Fruit fly (Drosophila melanogaster) whole organism, prepupa: ENCODE data around the gene CG10011.

Source experiments
- Blimp-1 ChIP-seq: fragments of 200-800 bp; sonication (Bioruptor generic); optimal IDR thresholded peaks from 3 replicates; lab custom pipeline; 2017; ENCODE audit warnings: missing biosample characterization, missing genetic modification characterization, mild to moderate bottlenecking, moderate library complexity, missing genetic modification reagents
- CG10631 ChIP-seq: fragments of 200-800 bp; sonication (Bioruptor generic); optimal IDR thresholded peaks from 2 replicates; lab custom pipeline; 2016; ENCODE audit warnings: missing biosample characterization, missing genetic modification characterization
- CG10669 ChIP-seq: fragments of 200-800 bp; sonication (Bioruptor generic); optimal IDR thresholded peaks from 3 replicates; lab custom pipeline; 2018; ENCODE audit warnings: missing biosample characterization, mild to moderate bottlenecking, missing genetic modification characterization, moderate library complexity
- CG11294 ChIP-seq: fragments of 200-800 bp; sonication (Bioruptor generic); IDR thresholded peaks from 2 replicates; pipeline ENCODE4 v1.3.6; 2022; ENCODE audit warnings: missing biosample characterization, missing genetic modification characterization
- CG11762 ChIP-seq: fragments of 200-800 bp; sonication (Bioruptor generic); optimal IDR thresholded peaks from 3 replicates; lab custom pipeline; 2016; ENCODE audit warnings: missing biosample characterization, missing genetic modification characterization; ENCODE audit not compliant: insufficient read depth
- CG15336 ChIP-seq: fragments of 200-800 bp; sonication (Bioruptor generic); IDR thresholded peaks from 2 replicates; pipeline ENCODE4 v1.3.6; 2022; ENCODE audit warnings: missing biosample characterization, missing genetic modification characterization
- CG1621 ChIP-seq: fragments of 200-800 bp; sonication (Bioruptor generic); optimal IDR thresholded peaks from 3 replicates; lab custom pipeline; 2018; ENCODE audit warnings: missing biosample characterization, mild to moderate bottlenecking, missing genetic modification characterization
- CG3032 ChIP-seq: fragments of 200-800 bp; optimal IDR thresholded peaks from 2 replicates; lab custom pipeline; 2019; ENCODE audit warnings: missing biosample characterization, mild to moderate bottlenecking, missing genetic modification characterization, moderate library complexity
- CG31627 ChIP-seq: fragments of 200-800 bp; sonication (Bioruptor generic); optimal IDR thresholded peaks from 3 replicates; lab custom pipeline; 2016; ENCODE audit warnings: missing biosample characterization, missing genetic modification characterization
- CG32006 ChIP-seq: fragments of 200-800 bp; sonication (Bioruptor generic); optimal IDR thresholded peaks from 3 replicates; lab custom pipeline; 2017; ENCODE audit warnings: missing biosample characterization, mild to moderate bottlenecking, missing genetic modification characterization
- CG34406 ChIP-seq: fragments of 200-800 bp; sonication (Bioruptor generic); optimal IDR thresholded peaks from 3 replicates; lab custom pipeline; 2016; ENCODE audit warnings: missing biosample characterization, missing genetic modification characterization
- CG6163 ChIP-seq: fragments of 200-800 bp; sonication (Bioruptor generic); IDR thresholded peaks from 3 replicates; pipeline ENCODE4 v1.3.6; 2022; ENCODE audit warnings: missing biosample characterization, missing genetic modification characterization
- CG6792 ChIP-seq: fragments of 200-800 bp; sonication (Bioruptor generic); optimal IDR thresholded peaks from 3 replicates; lab custom pipeline; 2016; ENCODE audit warnings: missing biosample characterization, missing genetic modification characterization
- CG6854 ChIP-seq: fragments of 200-800 bp; sonication (Bioruptor generic); optimal IDR thresholded peaks from 2 replicates; lab custom pipeline; 2017; ENCODE audit warnings: missing biosample characterization, mild to moderate bottlenecking, missing genetic modification characterization
- CG8119 ChIP-seq: fragments of 200-800 bp; sonication (Bioruptor generic); IDR thresholded peaks from 3 replicates; pipeline ENCODE4 v1.3.6; 2022; ENCODE audit warnings: missing biosample characterization, missing genetic modification characterization
- CG8319 ChIP-seq: fragments of 200-800 bp; sonication (Bioruptor generic); optimal IDR thresholded peaks from 3 replicates; lab custom pipeline; 2016; ENCODE audit warnings: missing biosample characterization, missing genetic modification characterization
- CG9139 ChIP-seq: fragments of 200-800 bp; sonication (Bioruptor generic); optimal IDR thresholded peaks from 3 replicates; lab custom pipeline; 2017; ENCODE audit warnings: missing biosample characterization, mild to moderate bottlenecking, missing genetic modification characterization
- Eip78C ChIP-seq: fragments of 200-800 bp; sonication (Bioruptor generic); peaks from one replicate; lab custom pipeline; 2016; ENCODE audit warnings: missing biosample characterization, missing genetic modification characterization
- Ets96B ChIP-seq: fragments of 200-800 bp; optimal IDR thresholded peaks from 2 replicates; lab custom pipeline; 2019; ENCODE audit warnings: missing biosample characterization, mild to moderate bottlenecking, missing genetic modification characterization, moderate library complexity
- Hr38 ChIP-seq: sonication (Bioruptor generic); optimal IDR thresholded peaks from 2 replicates; lab custom pipeline; 2016; ENCODE audit warnings: missing biosample characterization, missing genetic modification characterization
- Hr39 ChIP-seq: fragments of 200-800 bp; sonication (Bioruptor generic); optimal IDR thresholded peaks from 2 replicates; lab custom pipeline; 2016; ENCODE audit warnings: missing biosample characterization, missing genetic modification characterization
- Met ChIP-seq: fragments of 200-800 bp; sonication (Bioruptor generic); optimal IDR thresholded peaks from 3 replicates; lab custom pipeline; 2016; ENCODE audit warnings: missing biosample characterization, missing genetic modification characterization
- OdsH ChIP-seq: fragments of 200-800 bp; sonication (Bioruptor generic); optimal IDR thresholded peaks from 3 replicates; lab custom pipeline; 2016; ENCODE audit warnings: missing biosample characterization, missing genetic modification characterization
- Sox14 ChIP-seq: fragments of 200-800 bp; sonication (Bioruptor generic); optimal IDR thresholded peaks from 3 replicates; lab custom pipeline; 2016; ENCODE audit warnings: missing biosample characterization, missing genetic modification characterization
- Sox15 ChIP-seq: fragments of 200-800 bp; sonication (Bioruptor generic); optimal IDR thresholded peaks from 3 replicates; lab custom pipeline; 2016; ENCODE audit warnings: missing biosample characterization, missing genetic modification characterization
- achi ChIP-seq: fragments of 200-800 bp; sonication (Bioruptor generic); optimal IDR thresholded peaks from 3 replicates; lab custom pipeline; 2016; ENCODE audit warnings: missing biosample characterization, missing genetic modification characterization
- dac ChIP-seq: fragments of 200-800 bp; sonication (Bioruptor generic); optimal IDR thresholded peaks from 2 replicates; lab custom pipeline; 2017; ENCODE audit warnings: missing biosample characterization, mild to moderate bottlenecking, missing genetic modification characterization
- eg ChIP-seq: fragments of 200-800 bp; sonication (Bioruptor generic); IDR thresholded peaks from 3 replicates; pipeline ENCODE4 v1.3.6; 2022; ENCODE audit warnings: missing biosample characterization, missing genetic modification characterization
- esn ChIP-seq: fragments of 200-800 bp; sonication (Bioruptor generic); optimal IDR thresholded peaks from 2 replicates; lab custom pipeline; 2016; ENCODE audit warnings: missing biosample characterization, mild to moderate bottlenecking, missing genetic modification characterization, moderate library complexity
- fkh ChIP-seq: fragments of 200-800 bp; sonication (Bioruptor generic); optimal IDR thresholded peaks from 3 replicates; lab custom pipeline; 2017; ENCODE audit warnings: missing biosample characterization, mild to moderate bottlenecking, missing genetic modification characterization, moderate library complexity
- pdm3 ChIP-seq: fragments of 200-800 bp; sonication (Bioruptor generic); optimal IDR thresholded peaks from 3 replicates; lab custom pipeline; 2016; ENCODE audit warnings: missing biosample characterization, missing genetic modification characterization
- salr ChIP-seq, 2 experiments: fragments of 200-800 bp; sonication (Bioruptor generic); optimal IDR thresholded peaks; 3 replicates each; lab custom pipeline; 2016 to 2018; ENCODE audit warnings: missing biosample characterization in 2 of 2, missing genetic modification characterization in 2 of 2, mild to moderate bottlenecking in 1 of 2
- spab ChIP-seq: fragments of 200-800 bp; sonication (Bioruptor generic); optimal IDR thresholded peaks from 2 replicates; lab custom pipeline; 2017; ENCODE audit warnings: missing biosample characterization, mild to moderate bottlenecking, missing genetic modification characterization, missing genetic modification reagents
- svp ChIP-seq: fragments of 200-800 bp; sonication (Bioruptor generic); peaks from one replicate; lab custom pipeline; 2016; ENCODE audit warnings: missing biosample characterization, missing genetic modification characterization
- topi ChIP-seq: fragments of 200-800 bp; sonication (Bioruptor generic); optimal IDR thresholded peaks from 3 replicates; lab custom pipeline; 2016; ENCODE audit warnings: missing biosample characterization, missing genetic modification characterization

CG10011 gene

DNA sequence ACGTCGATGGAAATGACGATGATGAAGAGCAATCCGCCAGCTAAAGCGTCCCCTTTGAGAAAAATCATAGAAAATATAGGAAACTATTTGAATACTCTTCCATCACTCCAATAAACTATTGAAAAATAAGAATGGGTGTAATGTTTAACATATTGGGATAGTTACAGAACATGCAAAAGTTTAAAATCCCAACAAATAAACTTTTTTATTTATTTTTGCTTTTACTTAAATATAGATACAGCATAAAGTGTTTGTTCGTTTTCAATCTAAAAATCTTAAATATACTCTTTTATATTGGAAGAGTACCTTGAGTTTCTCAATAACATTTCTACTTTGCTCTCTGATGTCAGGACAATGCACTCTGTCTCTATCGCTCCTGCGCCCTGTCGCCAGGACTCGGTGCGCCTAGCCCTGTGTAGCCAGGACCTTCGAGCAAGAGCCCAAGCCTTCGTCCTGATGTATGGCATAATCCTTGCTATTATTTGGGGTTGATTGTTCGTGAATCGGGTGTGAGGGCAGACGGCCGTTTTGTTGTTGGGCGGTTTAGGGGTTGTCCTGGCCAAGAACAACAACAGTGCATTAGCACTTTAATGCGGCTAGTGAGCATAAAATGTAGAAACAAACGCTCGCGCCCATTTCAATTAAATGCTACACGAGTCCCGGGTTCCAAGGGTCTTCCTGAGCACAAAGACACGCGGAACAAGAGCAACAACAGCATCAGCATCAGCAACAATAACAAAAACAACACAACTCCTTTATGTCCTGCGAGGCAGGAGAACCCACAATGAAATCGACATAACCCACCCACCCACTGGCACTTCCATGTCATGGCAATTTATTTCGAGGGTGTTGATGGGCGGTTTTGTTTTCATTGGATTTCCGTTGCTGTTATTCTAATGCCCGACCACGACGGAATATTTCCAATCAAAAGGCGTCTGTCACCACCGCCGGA is 61.9 kb downstream of the CG10011 start:
- TF ChIP-seq svp (GFP tag; lab: Kevin White, UChicago) (peak; percentile 63), Eip78C (GFP tag; lab: Kevin White, UChicago) (peak; percentile 21), CG8119 (no peak)

DNA sequence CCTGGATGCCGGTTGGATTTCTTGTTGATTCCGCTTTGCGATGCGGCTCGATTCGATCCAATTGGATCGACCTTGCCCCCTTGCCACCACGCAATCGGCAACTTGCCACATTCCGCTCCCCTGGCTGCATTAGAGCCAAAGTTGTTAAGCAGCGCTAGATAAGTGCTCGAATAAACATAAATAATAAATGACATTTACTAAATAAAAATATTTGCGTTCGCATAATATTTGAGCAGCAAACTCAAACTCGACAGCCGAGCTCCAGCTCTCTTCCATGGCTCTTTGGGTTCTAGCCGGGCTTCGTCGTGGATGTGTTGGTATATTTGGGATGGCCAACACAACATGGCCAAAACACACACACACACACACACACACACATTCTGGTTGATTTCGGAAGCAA is 64.1 kb downstream of the CG10011 start:
- TF ChIP-seq fkh (GFP tag; lab: Kevin White, UChicago): peak; percentile 99
- TF ChIP-seq salr (GFP tag; optimal IDR thresholded peaks at IDR 0.05; lab: Kevin White, UChicago): no peak
- TF ChIP-seq, all 60 proteins: peak for 1

DNA sequence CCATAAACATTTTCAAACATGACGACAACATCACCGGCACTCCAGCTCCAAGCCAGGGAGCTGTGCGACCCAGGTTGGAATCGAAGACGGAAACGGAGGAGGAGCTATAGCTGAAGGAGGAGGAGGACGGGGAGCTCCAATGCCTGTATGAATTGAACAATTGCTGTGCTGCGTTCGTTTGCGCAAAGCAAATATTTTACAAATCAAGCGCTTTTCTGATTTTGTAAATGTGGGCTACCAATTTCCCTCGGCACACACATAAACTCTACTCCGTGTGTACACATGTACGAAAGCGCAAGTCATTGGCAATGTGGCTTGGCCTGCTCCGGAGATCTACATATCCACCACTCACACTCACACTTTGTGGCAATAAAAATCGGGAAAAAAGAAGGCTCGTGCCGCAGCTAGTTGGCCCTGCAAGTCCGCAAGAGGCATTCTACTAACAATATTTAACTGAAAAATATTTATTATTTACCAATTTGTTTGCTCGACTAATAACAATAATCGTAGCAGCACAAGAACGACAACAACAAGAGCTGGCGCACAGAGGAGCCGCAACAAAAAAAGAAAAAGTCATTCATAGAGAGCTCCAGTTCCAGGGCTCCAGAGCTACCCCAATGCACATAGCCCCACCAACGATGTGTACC is 65.2 kb downstream of the CG10011 start:
- TF ChIP-seq CG10631 (peak; percentile 34), Met (GFP tag; lab: Kevin White, UChicago) (no peak), CG3032 (peak; percentile 27), CG6163 (GFP tag; lab: Robert Waterston, UW) (peak; percentile 39; the same call in 1 of the 3 replicates), Hr38 (GFP tag; lab: Kevin White, UChicago) (no peak), salr (GFP tag; optimal IDR thresholded peaks at IDR 0.05; lab: Kevin White, UChicago) (peak in 1 of 2 experiments; percentile 32), CG1621 (tag; lab: Kevin White, UChicago) (peak; percentile 8), Ets96B (tag; lab: Kevin White, UChicago) (no peak), Sox15 (no peak), fkh (GFP tag; lab: Kevin White, UChicago) (peak; percentile 98), Eip78C (GFP tag; lab: Kevin White, UChicago) (peak; percentile 63), svp (GFP tag; lab: Kevin White, UChicago) (peak; percentile 37)

DNA sequence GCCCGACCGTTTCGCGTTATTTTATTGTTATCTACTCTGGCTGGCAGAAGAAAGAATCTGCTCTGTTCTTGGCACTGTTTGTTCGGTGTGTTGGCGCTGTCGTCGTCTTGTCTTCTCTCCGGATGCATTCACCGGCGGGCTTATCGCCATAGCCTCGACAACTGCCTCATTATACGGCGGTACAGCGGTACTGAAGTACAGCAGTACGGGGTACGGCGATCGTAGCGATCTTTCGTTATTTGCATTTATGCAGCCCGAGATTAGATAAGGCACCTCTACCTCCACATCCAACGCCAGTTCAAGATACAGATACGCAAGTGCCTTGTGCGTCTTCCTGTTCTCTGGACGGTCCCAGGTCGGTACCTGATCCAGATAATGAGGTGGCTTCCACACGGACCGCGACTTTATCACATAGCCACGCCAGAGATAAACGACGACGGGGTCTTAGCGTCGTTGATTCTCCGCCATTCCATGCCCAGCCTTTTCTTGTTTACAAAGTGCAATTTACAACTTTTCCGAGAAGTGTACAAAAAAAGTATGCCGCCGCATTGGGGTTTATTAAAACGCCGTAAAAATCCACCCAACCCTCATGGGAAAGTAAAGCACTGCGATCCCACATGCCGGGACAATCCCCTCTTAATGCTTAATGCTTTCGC is 66.7 kb downstream of the CG10011 start:
- no peak for TF ChIP-seq OdsH (GFP tag; lab: Kevin White, UChicago)
- TF ChIP-seq svp (GFP tag; lab: Kevin White, UChicago): peak; percentile 75
- peak; percentile 53 for TF ChIP-seq Eip78C (GFP tag; lab: Kevin White, UChicago)
- TF ChIP-seq fkh (GFP tag; lab: Kevin White, UChicago): peak; percentile 79
- no peak for TF ChIP-seq CG9139 (GFP tag; lab: Kevin White, UChicago)
- TF ChIP-seq CG3032: no peak

- TF ChIP-seq fkh (GFP tag; lab: Kevin White, UChicago) (peak; percentile 97), CG6854 (GFP tag; lab: Kevin White, UChicago) (no peak)
- TF ChIP-seq, all 60 proteins: peak for 1
These were observed 71.4 kb downstream of the CG10011 start for dm6 chr3R:28563531-28563930.

- TF ChIP-seq Hr39 (GFP tag; lab: Kevin White, UChicago) (no peak), esn (GFP tag; lab: Kevin White, UChicago) (no peak), achi (GFP tag; lab: Kevin White, UChicago) (peak; percentile 10), CG1621 (tag; lab: Kevin White, UChicago) (no peak), salr (GFP tag; optimal IDR thresholded peaks at IDR 0.05; lab: Kevin White, UChicago) (no peak), CG6792 (GFP tag; lab: Kevin White, UChicago) (no peak), dac (no peak), CG11294 (GFP tag; lab: Robert Waterston, UW) (no peak), eg (GFP tag; lab: Robert Waterston, UW) (0 out of 3 replicates have a peak, but pooled peaks have one; percentile 35), pdm3 (GFP tag; lab: Kevin White, UChicago) (no peak), CG11762 (GFP tag; lab: Kevin White, UChicago) (no peak), CG15336 (GFP tag; lab: Robert Waterston, UW) (no peak), CG32006 (GFP tag; lab: Kevin White, UChicago) (peak; percentile 39), CG6163 (GFP tag; lab: Robert Waterston, UW) (0 out of 3 replicates have a peak, but pooled peaks have one; percentile 9), Ets96B (tag; lab: Kevin White, UChicago) (no peak), CG10669 (GFP tag; lab: Kevin White, UChicago) (no peak), CG3032 (no peak), Eip78C (GFP tag; lab: Kevin White, UChicago) (peak; percentile 31), Sox14 (GFP tag; lab: Kevin White, UChicago) (no peak), CG10631 (no peak), CG8319 (no peak), CG34406 (GFP tag; lab: Kevin White, UChicago) (no peak), Blimp-1 (GFP tag; lab: Kevin White, UChicago) (no peak), spab (GFP tag; lab: Kevin White, UChicago) (no peak), CG31627 (GFP tag; lab: Kevin White, UChicago) (no peak), topi (GFP tag; lab: Kevin White, UChicago) (peak; percentile 1)
These were observed 72.2 kb downstream of the CG10011 start for dm6 chr3R:28562654-28563198.
